Worm (Caenorhabditis elegans) whole organism, L2 larva: ENCODE results near the gene lido-11.

Source experiments
- ama-1 ChIP-seq: fragments of 150-350 bp; optimal IDR thresholded peaks from 2 replicates; lab custom pipeline; 2018; ENCODE audit warnings: inconsistent platforms
- sma-3 ChIP-seq: sonication (generic microtip); optimal IDR thresholded peaks from 2 replicates; lab custom pipeline; 2016; ENCODE audit warnings: missing genetic modification reagents, missing genetic modification characterization, missing compliant biosample characterization
- snpc-4 ChIP-seq: fragments of 150-350 bp; optimal IDR thresholded peaks from 2 replicates; lab custom pipeline; 2014; ENCODE audit warnings: missing biosample characterization, missing genetic modification characterization
- unc-62 ChIP-seq: fragments of 150-350 bp; optimal IDR thresholded peaks from 2 replicates; lab custom pipeline; 2014; ENCODE audit warnings: missing biosample characterization, missing genetic modification reagents, missing genetic modification characterization

ce11 chrII:3020899-3021298, 17.1 kb downstream of the lido-11 start:
- no peak for TF ChIP-seq unc-62
- no peak for TF ChIP-seq ama-1 (lab: Kevin White, UChicago)
- TF ChIP-seq sma-3 (GFP tag; lab: Kevin White, UChicago), result no peak
- no peak for TF ChIP-seq snpc-4 (tag; lab: Kevin White, UChicago)
